Worm (Caenorhabditis elegans) whole organism, young adult: ENCODE measurements around the gene cpt-3.

ENCODE experiments used
- Y67H2A.10 ChIP-seq: fragments of 200-800 bp; sonication (Bioruptor generic); conservative IDR thresholded peaks from 2 replicates; pipeline ENCODE4 v1.3.6; 2022; ENCODE audit warnings: missing genetic modification reagents, missing genetic modification characterization, missing compliant biosample characterization
- ama-1 ChIP-seq, 3 experiments: fragments of 150-350 bp in 1 of 3; sonication (generic microtip) in 2 of 3; optimal IDR thresholded peaks; 2 replicates each; lab custom pipeline; 2014 to 2018; ENCODE audit warnings: missing biosample characterization in 2 of 3, missing genetic modification characterization in 2 of 3, missing genetic modification reagents in 2 of 3
- attf-6 ChIP-seq: fragments of 200-800 bp; sonication (Bioruptor generic); IDR thresholded peaks from 2 replicates; pipeline ENCODE4 v1.3.6; 2022; ENCODE audit warnings: missing genetic modification reagents, missing genetic modification characterization, missing compliant biosample characterization
- dpl-1 ChIP-seq: fragments of 150-350 bp; optimal IDR thresholded peaks from 2 replicates; lab custom pipeline; 2014; ENCODE audit warnings: missing biosample characterization, missing genetic modification reagents, missing genetic modification characterization
- let-526 ChIP-seq: fragments of 200-800 bp; sonication (Bioruptor generic); IDR thresholded peaks from 2 replicates; pipeline ENCODE4 v1.3.6; 2022; ENCODE audit warnings: missing genetic modification reagents, missing genetic modification characterization, missing compliant biosample characterization
- nfya-1 ChIP-seq: sonication (generic microtip); optimal IDR thresholded peaks from 2 replicates; lab custom pipeline; 2017; ENCODE audit warnings: antibody characterized with exemption, missing compliant biosample characterization, missing genetic modification characterization, borderline replicate concordance; ENCODE audit not compliant: insufficient read depth
- pbrm-1 ChIP-seq: fragments of 200-800 bp; sonication (Bioruptor generic); IDR thresholded peaks from 2 replicates; pipeline ENCODE4 v1.3.6; 2022; ENCODE audit warnings: missing genetic modification reagents, missing genetic modification characterization, missing compliant biosample characterization

ce11 chrIII:2129991-2130390 lies 47.4 kb downstream of the cpt-3 start:
- TF ChIP-seq ama-1 (optimal IDR thresholded peaks at IDR 0.05; lab: Kevin White, UChicago) (no peak), ama-1 (GFP tag; optimal IDR thresholded peaks at IDR 0.05; lab: Kevin White, UChicago) (no peak), pbrm-1 (GFP tag; lab: Robert Waterston, UW) (no peak), Y67H2A.10 (GFP tag; lab: Robert Waterston, UW) (no peak), let-526 (GFP tag; lab: Robert Waterston, UW) (no peak), attf-6 (GFP tag; lab: Robert Waterston, UW) (no peak), dpl-1 (no peak), nfya-1 (tag; lab: Kevin White, UChicago) (no peak)
